Fruit fly (Drosophila melanogaster): ENCODE results near the gene Glyp.
A peak's percentile ranks its signal among the peaks of the same experiment; 100 is the strongest.

Glyp gene

dm6 chr2L:2175930-2176643, 45.5 kb downstream of the Glyp start (continued):
- peak; percentile 53 for TF ChIP-seq CG2712 (tag; optimal IDR thresholded peaks at IDR 0.05)
- peak; percentile 37; the same call in 1 of the 2 replicates for TF ChIP-seq E2f2 (GFP tag; IDR thresholded peaks at IDR 0.05)
- no peak for TF ChIP-seq ato (GFP tag; IDR thresholded peaks at IDR 0.05; ENCODE audit: partially characterized antibody)
- TF ChIP-seq CG4424 (GFP tag; optimal IDR thresholded peaks at IDR 0.05): peak; percentile 20
- TF ChIP-seq Asciz (GFP tag; optimal IDR thresholded peaks at IDR 0.05): no peak
- peak; percentile 22 for TF ChIP-seq Deaf1 (tag; optimal IDR thresholded peaks at IDR 0.05)
- TF ChIP-seq CG3163 (GFP tag; optimal IDR thresholded peaks at IDR 0.05): no peak
- TF ChIP-seq Max (GFP tag; optimal IDR thresholded peaks at IDR 0.05): peak; percentile 9
- TF ChIP-seq CG18262 (tag; optimal IDR thresholded peaks at IDR 0.05): peak; percentile 48
- TF ChIP-seq CG33213 (GFP tag; optimal IDR thresholded peaks at IDR 0.05): no peak
- peak; percentile 50 for TF ChIP-seq Sox102F (GFP tag; optimal IDR thresholded peaks at IDR 0.05)
- peak; percentile 52 for TF ChIP-seq CG30403 (GFP tag; optimal IDR thresholded peaks at IDR 0.05)
- TF ChIP-seq wdn (GFP tag; IDR thresholded peaks at IDR 0.05): peak; percentile 43; the same call in 1 of the 2 replicates
- no peak for TF ChIP-seq wek (GFP tag; optimal IDR thresholded peaks at IDR 0.05)
- no peak for TF ChIP-seq Lhr (GFP tag; optimal IDR thresholded peaks at IDR 0.05)
- TF ChIP-seq Fer1 (GFP tag; optimal IDR thresholded peaks at IDR 0.05): peak; percentile 71
- TF ChIP-seq CG7556 (GFP tag; optimal IDR thresholded peaks at IDR 0.05): peak; percentile 72
- peak; percentile 52; the same call in 1 of the 2 replicates for TF ChIP-seq Drgx (GFP tag; IDR thresholded peaks at IDR 0.05)
- TF ChIP-seq CG18476 (GFP tag; optimal IDR thresholded peaks at IDR 0.05): peak; percentile 6
- no peak for TF ChIP-seq pnt (GFP tag; optimal IDR thresholded peaks at IDR 0.05)
- TF ChIP-seq zfh2 (GFP tag; optimal IDR thresholded peaks at IDR 0.05): peak; percentile 37
- no peak for TF ChIP-seq CG4282 (GFP tag; optimal IDR thresholded peaks at IDR 0.05)
- TF ChIP-seq trem (tag; optimal IDR thresholded peaks at IDR 0.05): no peak
- TF ChIP-seq CG17385 (GFP tag; optimal IDR thresholded peaks at IDR 0.05): no peak
- peak; percentile 24 for TF ChIP-seq ind (GFP tag; optimal IDR thresholded peaks at IDR 0.05)
- TF ChIP-seq CG12155 (GFP tag; optimal IDR thresholded peaks at IDR 0.05): peak; percentile 45
- TF ChIP-seq unc-4 (GFP tag; IDR thresholded peaks at IDR 0.05; ENCODE audit: partially characterized antibody): no peak
- peak in 1 of 2 experiments; percentile 58 for TF ChIP-seq eve (GFP tag; optimal IDR thresholded peaks at IDR 0.05)
- peak; percentile 79 for TF ChIP-seq CG2120 (GFP tag; optimal IDR thresholded peaks at IDR 0.05)
- TF ChIP-seq sc (optimal IDR thresholded peaks at IDR 0.05): no peak
- TF ChIP-seq sc (GFP tag; optimal IDR thresholded peaks at IDR 0.05): no peak
- TF ChIP-seq en (GFP tag; optimal IDR thresholded peaks at IDR 0.05): no peak
- no peak for TF ChIP-seq CG4617 (GFP tag; optimal IDR thresholded peaks at IDR 0.05; ENCODE audit: borderline replicate concordance)
- 0 out of 3 replicates have a peak, but pooled peaks have one; percentile 33 for TF ChIP-seq ase (GFP tag; IDR thresholded peaks at IDR 0.05)
- peak; percentile 27 for TF ChIP-seq CG13894 (tag; optimal IDR thresholded peaks at IDR 0.05)
- TF ChIP-seq D (optimal IDR thresholded peaks at IDR 0.05): no peak
- no peak for TF ChIP-seq D (GFP tag; optimal IDR thresholded peaks at IDR 0.05)
- TF ChIP-seq HLH54F (GFP tag; optimal IDR thresholded peaks at IDR 0.05): no peak
- no peak for TF ChIP-seq Mad (GFP tag; optimal IDR thresholded peaks at IDR 0.05)
- peak; percentile 8 for TF ChIP-seq B-H2 (GFP tag; optimal IDR thresholded peaks at IDR 0.05)
- TF ChIP-seq sug (tag; optimal IDR thresholded peaks at IDR 0.05): peak; percentile 39
- peak; percentile 23 for TF ChIP-seq CG17359 (tag; optimal IDR thresholded peaks at IDR 0.05)
- TF ChIP-seq CG8281 (tag; optimal IDR thresholded peaks at IDR 0.05): peak; percentile 17
- TF ChIP-seq NFAT (GFP tag; IDR thresholded peaks at IDR 0.05): peak; percentile 62
- TF ChIP-seq CG11093 (GFP tag; IDR thresholded peaks at IDR 0.05): no peak
- TF ChIP-seq hkb (optimal IDR thresholded peaks at IDR 0.05): no peak
- no peak for TF ChIP-seq hkb (GFP tag; IDR thresholded peaks at IDR 0.05)
- no peak for TF ChIP-seq BEAF-32 (GFP tag; optimal IDR thresholded peaks at IDR 0.05)
- TF ChIP-seq crol (GFP tag; IDR thresholded peaks at IDR 0.05): peak; percentile 26; the same call in 1 of the 2 replicates
- no peak for TF ChIP-seq sr (GFP tag; IDR thresholded peaks at IDR 0.05)
- no peak for TF ChIP-seq ttk (GFP tag; IDR thresholded peaks at IDR 0.05)
